Worm (Caenorhabditis elegans) whole organism, late embryonic: Measurements from ENCODE around the gene cup-14.

Experiments
- T23F11.4 ChIP-seq: fragments of 200-800 bp; sonication (Bioruptor generic); optimal IDR thresholded peaks from 2 replicates; lab custom pipeline; 2018; ENCODE audit warnings: mild to moderate bottlenecking, missing genetic modification characterization, missing compliant biosample characterization
- Y22D7AL.16 ChIP-seq: sonication (generic microtip); optimal IDR thresholded peaks from 2 replicates; lab custom pipeline; 2016; ENCODE audit warnings: missing genetic modification characterization, missing compliant biosample characterization
- ceh-45 ChIP-seq: fragments of 200-800 bp; sonication (Bioruptor generic); IDR thresholded peaks from 2 replicates; pipeline ENCODE4 v1.3.6; 2022; ENCODE audit warnings: missing genetic modification reagents, missing genetic modification characterization, missing compliant biosample characterization
- ceh-9 ChIP-seq: sonication (generic microtip); optimal IDR thresholded peaks from 2 replicates; lab custom pipeline; 2016; ENCODE audit warnings: mild to moderate bottlenecking, missing genetic modification characterization, inconsistent platforms, missing compliant biosample characterization
- che-1 ChIP-seq: sonication (generic microtip); optimal IDR thresholded peaks from 2 replicates; lab custom pipeline; 2016; ENCODE audit warnings: mild to moderate bottlenecking, missing genetic modification characterization, missing compliant biosample characterization
- fkh-10 ChIP-seq: fragments of 150-350 bp; optimal IDR thresholded peaks from 2 replicates; lab custom pipeline; 2014; ENCODE audit warnings: missing biosample characterization, missing genetic modification reagents, missing genetic modification characterization
- tbx-2 ChIP-seq: sonication (generic microtip); optimal IDR thresholded peaks from 2 replicates; lab custom pipeline; 2016; ENCODE audit warnings: missing genetic modification characterization, missing compliant biosample characterization

DNA sequence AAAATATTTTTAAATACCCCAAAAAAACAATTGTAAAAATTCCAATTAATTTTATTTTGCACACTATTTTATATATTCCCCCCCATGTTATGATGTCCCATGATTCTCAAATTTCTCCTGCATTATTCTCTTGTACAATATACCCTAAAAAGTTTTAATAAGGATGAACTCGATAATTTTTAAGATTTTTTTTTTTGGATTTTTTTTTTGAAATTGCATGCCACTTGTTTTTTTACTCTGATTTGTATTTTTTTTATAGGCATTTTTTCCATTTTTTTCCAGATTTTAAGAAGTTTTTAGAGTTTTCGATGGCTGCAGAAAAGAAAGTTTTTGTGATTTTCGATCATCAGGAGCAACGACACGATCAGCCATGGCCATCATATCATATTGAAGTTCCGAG is 10.4 kb upstream of the cup-14 start, which contains the start of gene hda-10:
- TF ChIP-seq che-1 (tag; lab: Kevin White, UChicago) (no peak), Y22D7AL.16 (tag; lab: Kevin White, UChicago) (no peak), ceh-45 (GFP tag; lab: Robert Waterston, UW) (no peak), ceh-9 (no peak), tbx-2 (no peak), fkh-10 (GFP tag; lab: Kevin White, UChicago) (no peak), T23F11.4 (no peak)
